Fruit fly (Drosophila melanogaster) whole organism, embryonic: Measurements from ENCODE around the gene Hph.

ENCODE experiments used
- ATbp ChIP-seq: fragments of 200-800 bp; sonication (Bioruptor generic); optimal IDR thresholded peaks from 2 replicates; lab custom pipeline; 2017; ENCODE audit warnings: missing biosample characterization, mild to moderate bottlenecking, missing genetic modification characterization, missing genetic modification reagents
- CG10366 ChIP-seq: fragments of 200-800 bp; sonication (Bioruptor generic); IDR thresholded peaks from 2 replicates; pipeline ENCODE4 v1.3.6; 2022; ENCODE audit warnings: missing biosample characterization, missing genetic modification characterization
- CG12391 ChIP-seq: fragments of 200-800 bp; sonication (Bioruptor generic); optimal IDR thresholded peaks from 3 replicates; lab custom pipeline; 2018; ENCODE audit warnings: missing biosample characterization, mild to moderate bottlenecking, missing genetic modification characterization, moderate library complexity
- CG12744 ChIP-seq: fragments of 200-800 bp; sonication (Bioruptor generic); optimal IDR thresholded peaks from 2 replicates; lab custom pipeline; 2016; ENCODE audit warnings: missing biosample characterization, missing genetic modification characterization
- CG13287 ChIP-seq: fragments of 200-800 bp; sonication (Bioruptor generic); IDR thresholded peaks from 2 replicates; pipeline ENCODE4 v1.3.6; 2022; ENCODE audit warnings: missing biosample characterization, missing genetic modification characterization; ENCODE audit not compliant: partially characterized antibody
- CG14667 ChIP-seq: fragments of 200-800 bp; sonication (Bioruptor generic); IDR thresholded peaks from 2 replicates; pipeline ENCODE4 v1.3.6; 2022; ENCODE audit warnings: missing biosample characterization, missing genetic modification characterization
- CG15073 ChIP-seq: fragments of 200-800 bp; sonication (Bioruptor generic); optimal IDR thresholded peaks from 2 replicates; lab custom pipeline; 2016; ENCODE audit warnings: missing biosample characterization, missing genetic modification characterization
- CG1529 ChIP-seq: fragments of 200-800 bp; sonication (Bioruptor generic); optimal IDR thresholded peaks from 3 replicates; lab custom pipeline; 2018; ENCODE audit warnings: missing biosample characterization, missing genetic modification characterization
- CG16813 ChIP-seq: fragments of 200-800 bp; sonication (Bioruptor generic); IDR thresholded peaks from 3 replicates; pipeline ENCODE4 v1.3.6; 2022; ENCODE audit warnings: missing biosample characterization, missing genetic modification characterization; ENCODE audit not compliant: partially characterized antibody
- CG2712 ChIP-seq: fragments of 200-800 bp; optimal IDR thresholded peaks from 3 replicates; lab custom pipeline; 2019; ENCODE audit warnings: missing biosample characterization, mild to moderate bottlenecking, missing genetic modification characterization, moderate library complexity
- CG30431 ChIP-seq: fragments of 200-800 bp; sonication (Bioruptor generic); optimal IDR thresholded peaks from 2 replicates; lab custom pipeline; 2017; ENCODE audit warnings: missing biosample characterization, missing genetic modification characterization
- CG33213 ChIP-seq: fragments of 200-800 bp; sonication (Bioruptor generic); optimal IDR thresholded peaks from 3 replicates; lab custom pipeline; 2016; ENCODE audit warnings: missing biosample characterization, missing genetic modification characterization
- CG34224 ChIP-seq: fragments of 200-800 bp; sonication (Bioruptor generic); IDR thresholded peaks from 3 replicates; pipeline ENCODE4 v1.3.6; 2022; ENCODE audit warnings: missing biosample characterization, missing genetic modification characterization; ENCODE audit not compliant: partially characterized antibody
- CG6683 ChIP-seq: fragments of 200-800 bp; sonication (Bioruptor generic); optimal IDR thresholded peaks from 2 replicates; lab custom pipeline; 2017; ENCODE audit warnings: missing biosample characterization, mild to moderate bottlenecking, missing genetic modification characterization, missing genetic modification reagents
- CG8089 ChIP-seq: fragments of 200-800 bp; sonication (Bioruptor generic); optimal IDR thresholded peaks from 3 replicates; lab custom pipeline; 2016; ENCODE audit warnings: missing biosample characterization, missing genetic modification characterization
- CG9437 ChIP-seq: fragments of 200-800 bp; sonication (Bioruptor generic); optimal IDR thresholded peaks from 2 replicates; lab custom pipeline; 2018; ENCODE audit warnings: missing biosample characterization, mild to moderate bottlenecking, missing genetic modification characterization
- CG9817 ChIP-seq: fragments of 200-800 bp; sonication (Bioruptor generic); optimal IDR thresholded peaks from 2 replicates; lab custom pipeline; 2018; ENCODE audit warnings: missing biosample characterization, mild to moderate bottlenecking, missing genetic modification characterization, moderate library complexity
- Fer2 ChIP-seq: fragments of 200-800 bp; sonication (Bioruptor generic); optimal IDR thresholded peaks from 2 replicates; lab custom pipeline; 2018; ENCODE audit warnings: missing biosample characterization, mild to moderate bottlenecking, missing genetic modification characterization, moderate library complexity
- Kr ChIP-seq: fragments of 200-800 bp; sonication (Bioruptor generic); optimal IDR thresholded peaks from 2 replicates; lab custom pipeline; 2017; ENCODE audit warnings: missing biosample characterization, mild to moderate bottlenecking, missing genetic modification characterization
- MBD-R2 ChIP-seq: fragments of 200-800 bp; sonication (Bioruptor generic); IDR thresholded peaks from 2 replicates; pipeline ENCODE4 v1.3.6; 2022; ENCODE audit warnings: missing biosample characterization, missing genetic modification characterization
- MTF-1 ChIP-seq: fragments of 200-800 bp; sonication (Bioruptor generic); optimal IDR thresholded peaks from 2 replicates; lab custom pipeline; 2018; ENCODE audit warnings: missing biosample characterization, mild to moderate bottlenecking, missing genetic modification characterization, borderline replicate concordance
- Ravus ChIP-seq: fragments of 200-800 bp; sonication (Bioruptor generic); IDR thresholded peaks from 2 replicates; pipeline ENCODE4 v1.3.6; 2022; ENCODE audit warnings: missing biosample characterization, missing genetic modification characterization
- Rfx ChIP-seq: fragments of 200-800 bp; sonication (Bioruptor generic); IDR thresholded peaks from 2 replicates; pipeline ENCODE4 v1.3.6; 2022; ENCODE audit warnings: missing biosample characterization, missing genetic modification characterization
- Usf ChIP-seq: fragments of 200-800 bp; sonication (Bioruptor generic); optimal IDR thresholded peaks from 2 replicates; lab custom pipeline; 2017; ENCODE audit warnings: missing genotype, missing biosample characterization, missing genetic modification characterization
- abd-A ChIP-seq: fragments of 200-800 bp; sonication (Bioruptor generic); optimal IDR thresholded peaks from 3 replicates; lab custom pipeline; 2019; ENCODE audit warnings: missing biosample characterization, mild to moderate bottlenecking, missing genetic modification characterization, moderate library complexity
- az2 ChIP-seq: fragments of 200-800 bp; sonication (Bioruptor generic); optimal IDR thresholded peaks from 3 replicates; lab custom pipeline; 2016; ENCODE audit warnings: missing biosample characterization, missing genetic modification characterization
- cwo ChIP-seq: fragments of 200-800 bp; sonication (Bioruptor generic); optimal IDR thresholded peaks from 3 replicates; lab custom pipeline; 2017; ENCODE audit warnings: missing biosample characterization, missing genetic modification characterization, mild to moderate bottlenecking, moderate library complexity, missing genetic modification reagents
- fru ChIP-seq: fragments of >200 bp; optimal IDR thresholded peaks from 2 replicates; lab custom pipeline; 2017
- ftz-f1 ChIP-seq: fragments of 200-800 bp; sonication (Bioruptor generic); optimal IDR thresholded peaks from 2 replicates; lab custom pipeline; 2016; ENCODE audit warnings: missing biosample characterization, missing genetic modification characterization
- gsb ChIP-seq: fragments of 200-800 bp; sonication (Bioruptor generic); IDR thresholded peaks from 2 replicates; pipeline ENCODE4 v1.3.6; 2022; ENCODE audit warnings: missing biosample characterization, missing genetic modification characterization
- her ChIP-seq: fragments of 200-800 bp; sonication (Bioruptor generic); optimal IDR thresholded peaks from 2 replicates; lab custom pipeline; 2016; ENCODE audit warnings: missing biosample characterization, missing genetic modification characterization
- hth ChIP-seq: fragments of >200 bp; optimal IDR thresholded peaks from 2 replicates; lab custom pipeline; 2017; ENCODE audit warnings: inconsistent platforms
- insv ChIP-seq, 2 experiments: fragments of 200-800 bp; sonication (Bioruptor generic); optimal IDR thresholded peaks; 3 replicates each; lab custom pipeline; 2016 to 2018; ENCODE audit warnings: missing biosample characterization in 2 of 2, missing genetic modification characterization in 2 of 2
- kay ChIP-seq: fragments of 200-800 bp; sonication (Bioruptor generic); optimal IDR thresholded peaks from 2 replicates; lab custom pipeline; 2016; ENCODE audit warnings: missing biosample characterization, missing genetic modification characterization
- lilli ChIP-seq: fragments of 200-800 bp; sonication (Bioruptor generic); optimal IDR thresholded peaks from 3 replicates; lab custom pipeline; 2016; ENCODE audit warnings: missing biosample characterization, missing genetic modification characterization
- org-1 ChIP-seq: fragments of 200-800 bp; sonication (Bioruptor generic); optimal IDR thresholded peaks from 2 replicates; lab custom pipeline; 2017; ENCODE audit warnings: missing biosample characterization, missing genetic modification characterization
- stc ChIP-seq: fragments of 200-800 bp; sonication (Bioruptor generic); IDR thresholded peaks from 2 replicates; pipeline ENCODE4 v1.3.6; 2022; ENCODE audit warnings: missing biosample characterization, missing genetic modification characterization
- usp ChIP-seq: fragments of >200 bp; optimal IDR thresholded peaks from 2 replicates; lab custom pipeline; 2017; ENCODE audit warnings: missing biosample characterization, missing genetic modification characterization
- wdn ChIP-seq: fragments of 200-800 bp; sonication (Bioruptor generic); IDR thresholded peaks from 2 replicates; pipeline ENCODE4 v1.3.6; 2022; ENCODE audit warnings: missing biosample characterization, missing genetic modification characterization
- zen2 ChIP-seq: fragments of 200-800 bp; sonication (Bioruptor generic); IDR thresholded peaks from 3 replicates; pipeline ENCODE4 v1.3.6; 2022; ENCODE audit warnings: missing biosample characterization, missing genetic modification characterization; ENCODE audit not compliant: partially characterized antibody

Gene Hph

DNA sequence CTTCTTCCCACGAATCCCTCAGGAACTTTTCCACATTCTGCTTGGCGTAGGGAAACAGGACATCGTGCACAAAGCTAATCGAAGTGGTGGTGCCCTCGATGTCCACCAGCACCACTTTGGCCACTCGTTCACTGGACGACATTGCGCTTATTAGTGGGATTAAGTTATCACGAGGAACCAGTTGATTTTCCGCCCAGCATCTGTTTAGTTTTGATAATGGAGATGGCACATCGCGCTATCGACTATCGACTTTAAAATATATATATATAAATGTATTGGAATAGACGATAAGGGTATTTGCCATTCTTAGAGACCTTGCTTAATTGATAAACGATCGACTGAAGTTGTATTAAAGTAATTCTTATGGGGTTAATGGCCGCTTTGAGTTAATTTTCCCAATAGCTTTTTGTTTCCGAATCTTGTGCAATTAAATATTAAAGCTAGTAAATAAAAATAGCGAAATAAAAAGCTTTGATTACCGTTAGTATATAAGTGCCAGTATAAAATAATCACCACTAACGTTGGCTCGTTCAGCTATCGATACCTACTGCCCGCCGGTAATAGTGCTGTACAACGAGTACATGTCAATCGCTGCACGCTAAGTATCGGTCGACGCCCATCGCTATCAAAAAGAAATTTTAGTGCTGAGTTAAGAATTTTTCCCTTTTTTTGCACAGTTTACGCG lies at the start of gene Hph, which contains the start of gene Enoph (continued):
- TF ChIP-seq CG34224 (GFP tag; lab: Robert Waterston, UW): peak; percentile 77
- peak in 1 of 2 experiments; percentile 30 for TF ChIP-seq insv (GFP tag; optimal IDR thresholded peaks at IDR 0.05; lab: Kevin White, UChicago)
- TF ChIP-seq CG10366 (GFP tag; lab: Robert Waterston, UW): peak; percentile 46
- TF ChIP-seq CG13287 (GFP tag; lab: Robert Waterston, UW): peak; percentile 81
- no peak for TF ChIP-seq CG8089
- peak; percentile 52 for TF ChIP-seq cwo
- TF ChIP-seq gsb: no peak
- peak; percentile 64 for TF ChIP-seq Rfx (GFP tag; lab: Robert Waterston, UW)
- TF ChIP-seq Ravus (GFP tag; lab: Robert Waterston, UW): no peak
- TF ChIP-seq CG12744 (GFP tag; lab: Kevin White, UChicago): no peak
- TF ChIP-seq zen2: peak; percentile 39; the same call in 1 of the 3 replicates
- TF ChIP-seq CG2712: peak; percentile 76
- no peak for TF ChIP-seq ATbp (GFP tag; lab: Kevin White, UChicago)
- no peak for TF ChIP-seq ftz-f1 (GFP tag; lab: Kevin White, UChicago)
- peak; percentile 84 for TF ChIP-seq CG16813 (GFP tag; lab: Robert Waterston, UW)
- TF ChIP-seq Fer2 (tag; lab: Kevin White, UChicago): peak; percentile 57
- TF ChIP-seq stc (GFP tag; lab: Robert Waterston, UW): no peak
- peak; percentile 54 for TF ChIP-seq abd-A (tag; lab: Kevin White, UChicago)
- TF ChIP-seq Usf: peak; percentile 11
- TF ChIP-seq Kr: no peak
- no peak for TF ChIP-seq org-1 (GFP tag; lab: Kevin White, UChicago)
- TF ChIP-seq CG9817 (tag; lab: Kevin White, UChicago): peak; percentile 70
- peak; percentile 36 for TF ChIP-seq her (GFP tag; lab: Kevin White, UChicago)
- TF ChIP-seq lilli (GFP tag; lab: Kevin White, UChicago): peak; percentile 79
- TF ChIP-seq CG1529 (GFP tag; lab: Kevin White, UChicago): peak; percentile 1
- TF ChIP-seq CG33213 (GFP tag; lab: Kevin White, UChicago): peak; percentile 46
- no peak for TF ChIP-seq hth (lab: Kevin White, UChicago)
- TF ChIP-seq MBD-R2 (GFP tag; lab: Robert Waterston, UW): peak; percentile 28; the same call in 1 of the 2 replicates
- peak; percentile 29; the same call in 1 of the 2 replicates for TF ChIP-seq wdn (GFP tag; lab: Robert Waterston, UW)
- no peak for TF ChIP-seq CG6683 (GFP tag; lab: Kevin White, UChicago)
- TF ChIP-seq fru: no peak
- no peak for TF ChIP-seq MTF-1 (GFP tag; lab: Kevin White, UChicago)
- no peak for TF ChIP-seq usp (GFP tag; lab: Kevin White, UChicago)
- TF ChIP-seq CG30431 (GFP tag; lab: Kevin White, UChicago): peak; percentile 28
- peak; percentile 61 for TF ChIP-seq CG9437
- TF ChIP-seq CG14667 (GFP tag; lab: Robert Waterston, UW): peak; percentile 26; the same call in 1 of the 2 replicates
- peak; percentile 64 for TF ChIP-seq CG12391
- peak; percentile 65 for TF ChIP-seq az2 (GFP tag; lab: Kevin White, UChicago)
- TF ChIP-seq CG15073 (GFP tag; lab: Kevin White, UChicago): no peak
- TF ChIP-seq kay (GFP tag; lab: Kevin White, UChicago): peak; percentile 34
